Fruit fly (Drosophila melanogaster) whole organism, embryonic: ENCODE results near the gene mil.

ENCODE experiments used
- CG10431 ChIP-seq: fragments of 200-800 bp; sonication (Bioruptor generic); optimal IDR thresholded peaks from 3 replicates; lab custom pipeline; 2018; ENCODE audit warnings: missing biosample characterization, mild to moderate bottlenecking, missing genetic modification characterization
- CG11560 ChIP-seq: fragments of 200-800 bp; sonication (Bioruptor generic); IDR thresholded peaks from 3 replicates; pipeline ENCODE4 v1.3.6; 2022; ENCODE audit warnings: missing biosample characterization, missing genetic modification characterization
- CG13287 ChIP-seq: fragments of 200-800 bp; sonication (Bioruptor generic); IDR thresholded peaks from 2 replicates; pipeline ENCODE4 v1.3.6; 2022; ENCODE audit warnings: missing biosample characterization, missing genetic modification characterization; ENCODE audit not compliant: partially characterized antibody
- CG13775 ChIP-seq: fragments of 200-800 bp; sonication (Bioruptor generic); optimal IDR thresholded peaks from 3 replicates; lab custom pipeline; 2017; ENCODE audit warnings: missing biosample characterization, mild to moderate bottlenecking, missing genetic modification characterization
- CG13894 ChIP-seq: fragments of 200-800 bp; sonication (Bioruptor generic); optimal IDR thresholded peaks from 3 replicates; lab custom pipeline; 2018; ENCODE audit warnings: missing biosample characterization, mild to moderate bottlenecking, missing genetic modification characterization, moderate library complexity
- CG14860 ChIP-seq: fragments of 200-800 bp; sonication (Bioruptor generic); IDR thresholded peaks from 3 replicates; pipeline ENCODE4 v1.3.6; 2022; ENCODE audit warnings: missing biosample characterization, missing genetic modification characterization; ENCODE audit not compliant: partially characterized antibody
- CG15011 ChIP-seq: fragments of 200-800 bp; sonication (Bioruptor generic); optimal IDR thresholded peaks from 3 replicates; lab custom pipeline; 2018; ENCODE audit warnings: missing biosample characterization, mild to moderate bottlenecking, missing genetic modification characterization
- CG15073 ChIP-seq: fragments of 200-800 bp; sonication (Bioruptor generic); optimal IDR thresholded peaks from 2 replicates; lab custom pipeline; 2016; ENCODE audit warnings: missing biosample characterization, missing genetic modification characterization
- CG1529 ChIP-seq: fragments of 200-800 bp; sonication (Bioruptor generic); optimal IDR thresholded peaks from 3 replicates; lab custom pipeline; 2018; ENCODE audit warnings: missing biosample characterization, missing genetic modification characterization
- CG15696 ChIP-seq: fragments of 200-800 bp; sonication (Bioruptor generic); optimal IDR thresholded peaks from 2 replicates; lab custom pipeline; 2019; ENCODE audit warnings: missing biosample characterization, mild to moderate bottlenecking, missing genetic modification characterization, moderate library complexity
- CG17359 ChIP-seq: fragments of 200-800 bp; sonication (Bioruptor generic); optimal IDR thresholded peaks from 3 replicates; lab custom pipeline; 2018; ENCODE audit warnings: missing biosample characterization, mild to moderate bottlenecking, missing genetic modification characterization, moderate library complexity
- CG43689 ChIP-seq: fragments of 200-800 bp; sonication (Bioruptor generic); IDR thresholded peaks from 2 replicates; pipeline ENCODE4 v1.3.6; 2022; ENCODE audit warnings: missing biosample characterization, missing genetic modification characterization
- CG4707 ChIP-seq: fragments of 200-800 bp; sonication (Bioruptor generic); optimal IDR thresholded peaks from 2 replicates; lab custom pipeline; 2018; ENCODE audit warnings: missing biosample characterization, mild to moderate bottlenecking, missing genetic modification characterization, moderate library complexity
- CG5180 ChIP-seq: fragments of 200-800 bp; sonication (Bioruptor generic); optimal IDR thresholded peaks from 3 replicates; lab custom pipeline; 2017; ENCODE audit warnings: missing biosample characterization, missing genetic modification characterization, mild to moderate bottlenecking, moderate library complexity, missing genetic modification reagents
- CG7987 ChIP-seq: fragments of 200-800 bp; sonication (Bioruptor generic); optimal IDR thresholded peaks from 2 replicates; lab custom pipeline; 2018; ENCODE audit warnings: missing biosample characterization, mild to moderate bottlenecking, missing genetic modification characterization, moderate library complexity
- CG8924 ChIP-seq: fragments of 200-800 bp; optimal IDR thresholded peaks from 3 replicates; lab custom pipeline; 2019; ENCODE audit warnings: missing biosample characterization, mild to moderate bottlenecking, missing genetic modification characterization, moderate library complexity
- CG9215 ChIP-seq: fragments of 200-800 bp; sonication (Bioruptor generic); IDR thresholded peaks from 2 replicates; pipeline ENCODE4 v1.3.6; 2022; ENCODE audit warnings: missing biosample characterization, missing genetic modification characterization
- CHES-1-like ChIP-seq: fragments of 200-800 bp; sonication (Bioruptor generic); optimal IDR thresholded peaks from 2 replicates; lab custom pipeline; 2016; ENCODE audit warnings: missing biosample characterization, missing genetic modification characterization
- Camta ChIP-seq: fragments of 200-800 bp; sonication (Bioruptor generic); optimal IDR thresholded peaks from 2 replicates; lab custom pipeline; 2016; ENCODE audit warnings: missing biosample characterization, missing genetic modification characterization
- Fer3 ChIP-seq: fragments of 200-800 bp; sonication (Bioruptor generic); optimal IDR thresholded peaks from 2 replicates; lab custom pipeline; 2018; ENCODE audit warnings: missing biosample characterization, mild to moderate bottlenecking, missing genetic modification characterization, moderate library complexity
- Hmr ChIP-seq: fragments of 200-800 bp; sonication (Bioruptor generic); optimal IDR thresholded peaks from 3 replicates; lab custom pipeline; 2017; ENCODE audit warnings: mild to moderate bottlenecking, missing biosample characterization, missing genetic modification reagents, missing genetic modification characterization
- Hr39 ChIP-seq: fragments of >200 bp; optimal IDR thresholded peaks from 2 replicates; lab custom pipeline; 2017
- Lim3 ChIP-seq: fragments of 200-800 bp; sonication (Bioruptor generic); IDR thresholded peaks from 2 replicates; pipeline ENCODE4 v1.3.6; 2022; ENCODE audit warnings: missing biosample characterization, missing genetic modification characterization
- Nf-YA ChIP-seq: fragments of 200-800 bp; sonication (Bioruptor generic); IDR thresholded peaks from 2 replicates; pipeline ENCODE4 v1.3.6; 2022; ENCODE audit warnings: missing biosample characterization, missing genetic modification characterization
- Opbp ChIP-seq: fragments of 200-800 bp; sonication (Bioruptor generic); IDR thresholded peaks from 3 replicates; pipeline ENCODE4 v1.3.6; 2022; ENCODE audit warnings: missing biosample characterization, missing genetic modification characterization; ENCODE audit not compliant: partially characterized antibody
- Ravus ChIP-seq: fragments of 200-800 bp; sonication (Bioruptor generic); IDR thresholded peaks from 2 replicates; pipeline ENCODE4 v1.3.6; 2022; ENCODE audit warnings: missing biosample characterization, missing genetic modification characterization
- Sry-β ChIP-seq: fragments of 200-800 bp; sonication (Bioruptor generic); optimal IDR thresholded peaks from 2 replicates; lab custom pipeline; 2018; ENCODE audit warnings: missing biosample characterization, mild to moderate bottlenecking, missing genetic modification characterization, moderate library complexity
- ab ChIP-seq: fragments of 200-800 bp; sonication (Bioruptor generic); optimal IDR thresholded peaks from 2 replicates; lab custom pipeline; 2016; ENCODE audit warnings: missing biosample characterization, missing genetic modification characterization
- ash1 ChIP-seq: fragments of 200-800 bp; sonication (Bioruptor generic); optimal IDR thresholded peaks from 2 replicates; lab custom pipeline; 2018; ENCODE audit warnings: missing biosample characterization, mild to moderate bottlenecking, missing genetic modification characterization
- bowl ChIP-seq: fragments of 200-800 bp; sonication (Bioruptor generic); IDR thresholded peaks from 2 replicates; pipeline ENCODE4 v1.3.6; 2022; ENCODE audit warnings: missing biosample characterization, missing genetic modification characterization
- cas ChIP-seq: fragments of 200-800 bp; sonication (Bioruptor generic); IDR thresholded peaks from 2 replicates; pipeline ENCODE4 v1.3.6; 2022; ENCODE audit warnings: missing biosample characterization, missing genetic modification characterization
- dati ChIP-seq: fragments of 200-800 bp; sonication (Bioruptor generic); IDR thresholded peaks from 2 replicates; pipeline ENCODE4 v1.3.6; 2022; ENCODE audit warnings: missing biosample characterization, missing genetic modification characterization
- dm ChIP-seq: fragments of 200-800 bp; sonication (Bioruptor generic); optimal IDR thresholded peaks from 3 replicates; lab custom pipeline; 2016; ENCODE audit warnings: missing biosample characterization, missing genetic modification characterization
- dysf ChIP-seq: fragments of 200-800 bp; sonication (Bioruptor generic); IDR thresholded peaks from 3 replicates; pipeline ENCODE4 v1.3.6; 2022; ENCODE audit warnings: missing biosample characterization, missing genetic modification characterization
- emc ChIP-seq: fragments of 200-800 bp; sonication (Bioruptor generic); optimal IDR thresholded peaks from 2 replicates; lab custom pipeline; 2016; ENCODE audit warnings: missing biosample characterization, missing genetic modification characterization
- ems ChIP-seq: fragments of 200-800 bp; sonication (Bioruptor generic); optimal IDR thresholded peaks from 3 replicates; lab custom pipeline; 2016; ENCODE audit warnings: missing biosample characterization, missing genetic modification characterization
- lbe ChIP-seq: fragments of 200-800 bp; sonication (Bioruptor generic); optimal IDR thresholded peaks from 2 replicates; lab custom pipeline; 2016; ENCODE audit warnings: missing biosample characterization, mild to moderate bottlenecking, missing genetic modification characterization
- lov ChIP-seq, 2 experiments: fragments of 200-800 bp in 1 of 2; fragments of >200 bp in 1 of 2; sonication (Bioruptor generic) in 1 of 2; IDR thresholded peaks in 1 of 2; optimal IDR thresholded peaks in 1 of 2; 2 replicates in 1 of 2; 3 replicates in 1 of 2; pipeline versions ENCODE4 v1.3.6 to Lab custom; 2017 to 2022; ENCODE audit warnings: missing biosample characterization in 1 of 2, missing genetic modification characterization in 1 of 2
- nau ChIP-seq: fragments of 200-800 bp; sonication (Bioruptor generic); optimal IDR thresholded peaks from 3 replicates; lab custom pipeline; 2017; ENCODE audit warnings: missing biosample characterization, mild to moderate bottlenecking, missing genetic modification characterization, missing genetic modification reagents
- nerfin-1 ChIP-seq: fragments of 200-800 bp; sonication (Bioruptor generic); optimal IDR thresholded peaks from 3 replicates; lab custom pipeline; 2019; ENCODE audit warnings: missing biosample characterization, mild to moderate bottlenecking, missing genetic modification characterization, moderate library complexity
- peb ChIP-seq: fragments of 200-800 bp; sonication (Bioruptor generic); IDR thresholded peaks from 2 replicates; pipeline ENCODE4 v1.3.6; 2022; ENCODE audit warnings: missing biosample characterization, missing genetic modification characterization
- prd ChIP-seq, 3 experiments: fragments of >200 bp in 2 of 3; fragments of 200-800 bp in 1 of 3; sonication (Bioruptor generic) in 1 of 3; optimal IDR thresholded peaks in 2 of 3; IDR thresholded peaks in 1 of 3; 2 replicates in 2 of 3; 3 replicates in 1 of 3; pipeline versions ENCODE4 v1.3.6 to Lab custom; 2017 to 2022; ENCODE audit warnings: missing biosample characterization in 1 of 3, missing genetic modification characterization in 1 of 3
- sd ChIP-seq: fragments of 200-800 bp; sonication (Bioruptor generic); optimal IDR thresholded peaks from 3 replicates; lab custom pipeline; 2018; ENCODE audit warnings: missing biosample characterization, mild to moderate bottlenecking, missing genetic modification characterization, moderate library complexity
- sens ChIP-seq: fragments of 200-800 bp; sonication (Bioruptor generic); peaks from one replicate; lab custom pipeline; 2016; ENCODE audit warnings: missing biosample characterization, missing genetic modification characterization
- ssp ChIP-seq: fragments of 200-800 bp; sonication (Bioruptor generic); IDR thresholded peaks from 2 replicates; pipeline ENCODE4 v1.3.6; 2022; ENCODE audit warnings: missing biosample characterization, missing genetic modification characterization
- tgo ChIP-seq: fragments of 200-800 bp; sonication (Bioruptor generic); IDR thresholded peaks from 3 replicates; pipeline ENCODE4 v1.3.6; 2022; ENCODE audit warnings: missing biosample characterization, missing genetic modification characterization
- wek ChIP-seq: fragments of 200-800 bp; sonication (Bioruptor generic); optimal IDR thresholded peaks from 3 replicates; lab custom pipeline; 2018; ENCODE audit warnings: missing biosample characterization, mild to moderate bottlenecking, missing genetic modification characterization, moderate library complexity
- zf30C ChIP-seq: fragments of 200-800 bp; sonication (Bioruptor generic); optimal IDR thresholded peaks from 3 replicates; lab custom pipeline; 2018; ENCODE audit warnings: missing biosample characterization, mild to moderate bottlenecking, missing genetic modification characterization

The mil gene

dm6 chr3R:27945398-27945797 is 33.2 kb downstream of the mil start:
- TF ChIP-seq sens (GFP tag; lab: Kevin White, UChicago) (peak; percentile 23), CG13287 (GFP tag; lab: Robert Waterston, UW) (no peak)

dm6 chr3R:27946555-27947204 is 34.4 kb downstream of the mil start:
- TF ChIP-seq bowl (GFP tag; lab: Robert Waterston, UW) = no peak
- TF ChIP-seq Lim3 = no peak
- TF ChIP-seq prd (optimal IDR thresholded peaks at IDR 0.05; lab: Kevin White, UChicago) = no peak
- TF ChIP-seq prd (GFP tag; IDR thresholded peaks at IDR 0.05; lab: Robert Waterston, UW) = no peak
- TF ChIP-seq CG7987 = peak; percentile 22
- no peak for TF ChIP-seq CG14860 (GFP tag; lab: Robert Waterston, UW)
- no peak for TF ChIP-seq lov (optimal IDR thresholded peaks at IDR 0.05; lab: Kevin White, UChicago)
- 0 out of 3 replicates have a peak, but pooled peaks have one; percentile 17 for TF ChIP-seq lov (GFP tag; IDR thresholded peaks at IDR 0.05; lab: Robert Waterston, UW)
- TF ChIP-seq CG43689 (GFP tag; lab: Robert Waterston, UW) = no peak
- TF ChIP-seq tgo (GFP tag; lab: Robert Waterston, UW) = no peak
- TF ChIP-seq CHES-1-like (GFP tag; lab: Kevin White, UChicago) = no peak
- TF ChIP-seq ab (GFP tag; lab: Kevin White, UChicago) = no peak
- no peak for TF ChIP-seq CG9215 (GFP tag; lab: Robert Waterston, UW)
- TF ChIP-seq Hmr (GFP tag; lab: Kevin White, UChicago) = no peak
- TF ChIP-seq Nf-YA (GFP tag; lab: Robert Waterston, UW) = no peak
- TF ChIP-seq ems (GFP tag; lab: Kevin White, UChicago) = no peak
- no peak for TF ChIP-seq Sry-β
- TF ChIP-seq CG5180 (GFP tag; lab: Kevin White, UChicago) = peak; percentile 28
- TF ChIP-seq CG4707 (GFP tag; lab: Kevin White, UChicago) = no peak
- TF ChIP-seq CG13894 (tag; lab: Kevin White, UChicago) = no peak
- TF ChIP-seq CG10431 = peak; percentile 49
- no peak for TF ChIP-seq Opbp
- no peak for TF ChIP-seq CG15011 (GFP tag; lab: Kevin White, UChicago)
- TF ChIP-seq cas (GFP tag; lab: Robert Waterston, UW) = no peak
- TF ChIP-seq CG15696 = peak; percentile 51
- TF ChIP-seq Fer3 (tag; lab: Kevin White, UChicago) = no peak
- TF ChIP-seq nau = no peak
- TF ChIP-seq ash1 (GFP tag; lab: Kevin White, UChicago) = no peak
- TF ChIP-seq ssp (GFP tag; lab: Robert Waterston, UW) = no peak
- no peak for TF ChIP-seq dati (GFP tag; lab: Robert Waterston, UW)
- no peak for TF ChIP-seq CG11560 (tag; lab: Robert Waterston, UW)
- no peak for TF ChIP-seq Ravus (GFP tag; lab: Robert Waterston, UW)
- no peak for TF ChIP-seq dysf
- TF ChIP-seq Hr39 (lab: Kevin White, UChicago) = no peak
- peak; percentile 67 for TF ChIP-seq sd (tag; lab: Kevin White, UChicago)
- no peak for TF ChIP-seq emc (GFP tag; lab: Kevin White, UChicago)
- TF ChIP-seq nerfin-1 (tag; lab: Kevin White, UChicago) = peak; percentile 35
- TF ChIP-seq CG17359 (tag; lab: Kevin White, UChicago) = no peak
- TF ChIP-seq dm (GFP tag; lab: Kevin White, UChicago) = no peak
- no peak for TF ChIP-seq lbe (GFP tag; lab: Kevin White, UChicago)
- no peak for TF ChIP-seq Camta (GFP tag; lab: Kevin White, UChicago)
- no peak for TF ChIP-seq peb
- TF ChIP-seq CG13775 (GFP tag; lab: Kevin White, UChicago) = no peak
- peak; percentile 57 for TF ChIP-seq wek
- no peak for TF ChIP-seq zf30C
- TF ChIP-seq CG15073 = no peak
- no peak for TF ChIP-seq CG8924 (tag; lab: Kevin White, UChicago)
- TF ChIP-seq CG1529 = peak; percentile 46
